Fruit fly (Drosophila melanogaster): ENCODE results near the gene CG9667.

Gene CG9667

DNA sequence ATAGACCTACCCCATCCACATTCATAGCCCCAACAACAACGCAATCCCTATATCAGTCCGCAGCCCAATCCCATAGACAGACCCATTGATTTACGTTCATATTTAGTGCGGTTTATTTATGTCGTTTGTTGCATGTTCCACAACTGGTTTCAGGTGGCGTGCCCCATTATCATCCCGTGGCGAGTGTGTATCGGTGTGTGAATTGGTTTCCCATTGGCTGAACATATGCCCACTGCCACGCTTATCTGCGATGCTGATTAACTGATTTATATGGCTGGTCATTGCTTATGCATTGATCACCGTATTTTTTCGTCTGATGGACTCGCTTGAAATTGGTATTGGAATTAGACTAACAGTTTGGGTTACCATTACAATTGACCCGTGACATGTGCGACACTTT is 19.6 kb upstream of the CG9667 start:
- TF ChIP-seq CG17801 (GFP tag; optimal IDR thresholded peaks at IDR 0.05; ENCODE audit: partially characterized antibody): no peak

DNA sequence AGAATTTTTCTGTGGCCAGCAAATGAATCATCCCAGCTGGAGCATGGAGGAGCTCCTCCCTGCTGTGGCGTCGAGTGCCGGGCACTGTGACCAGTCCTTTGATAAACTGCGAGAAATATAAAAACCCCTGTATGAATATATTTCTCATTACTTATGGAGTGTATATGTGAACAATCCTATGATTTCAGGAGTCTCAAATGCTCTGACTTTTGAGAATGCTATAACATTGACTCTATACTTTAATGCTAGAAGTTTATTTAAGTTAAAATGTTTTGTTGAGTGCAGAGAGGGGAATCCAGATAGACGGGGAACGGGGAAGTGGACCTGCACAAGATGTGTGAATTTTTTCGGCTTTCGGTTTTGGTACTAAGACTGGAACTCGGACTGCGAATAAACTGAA is 16.0 kb upstream of the CG9667 start:
- TF ChIP-seq CG17801 (GFP tag; optimal IDR thresholded peaks at IDR 0.05; ENCODE audit: partially characterized antibody): no peak

- TF ChIP-seq CG17801 (GFP tag; optimal IDR thresholded peaks at IDR 0.05; ENCODE audit: partially characterized antibody): no peak
Measured at dm6 chr3R:8140628-8141372, 14.6 kb upstream of the CG9667 start.

DNA sequence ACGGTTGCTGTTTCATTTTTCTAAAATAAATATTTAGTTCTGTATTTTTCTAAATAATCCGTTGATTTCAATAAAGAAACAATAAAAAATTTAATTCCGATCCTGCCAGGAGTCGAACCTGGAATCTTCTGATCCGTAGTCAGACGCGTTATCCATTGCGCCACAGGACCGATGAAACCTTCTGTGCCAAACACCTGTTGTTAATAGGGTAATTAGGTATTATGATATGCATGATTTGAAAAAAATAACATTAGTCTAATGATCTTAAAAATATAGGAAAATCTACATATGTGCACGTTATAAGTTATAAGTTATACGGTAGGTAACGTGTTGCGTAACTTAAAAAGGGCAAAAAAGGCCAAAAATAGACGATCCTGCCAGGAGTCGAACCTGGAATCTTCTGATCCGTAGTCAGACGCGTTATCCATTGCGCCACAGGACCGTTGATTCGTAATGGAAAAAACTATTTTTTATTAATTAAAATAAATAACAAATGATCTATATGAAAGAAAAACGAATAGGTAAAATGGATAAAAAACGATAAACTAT is 13.8 kb upstream of the CG9667 start:
- TF ChIP-seq CG17801 (GFP tag; optimal IDR thresholded peaks at IDR 0.05; ENCODE audit: partially characterized antibody): no peak

DNA sequence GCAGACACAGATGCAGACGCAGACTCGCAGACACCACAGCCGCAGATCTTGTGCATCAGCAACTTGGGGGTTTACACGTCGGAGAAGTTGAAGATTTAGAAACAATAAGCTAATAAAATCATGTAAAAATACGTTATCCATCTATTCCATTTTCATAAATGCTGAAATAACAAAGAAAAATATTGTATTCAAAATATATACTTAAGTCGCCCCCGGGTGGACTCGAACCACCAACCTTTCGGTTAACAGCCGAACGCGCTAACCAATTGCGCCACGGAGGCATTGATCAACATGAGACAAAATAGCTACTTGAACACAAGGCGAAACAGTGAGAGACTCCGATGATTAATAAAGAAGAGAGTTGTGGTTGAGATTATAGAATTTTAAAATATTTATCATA is 13.2 kb upstream of the CG9667 start:
- TF ChIP-seq CG17801 (GFP tag; optimal IDR thresholded peaks at IDR 0.05; ENCODE audit: partially characterized antibody): peak; percentile 5

DNA sequence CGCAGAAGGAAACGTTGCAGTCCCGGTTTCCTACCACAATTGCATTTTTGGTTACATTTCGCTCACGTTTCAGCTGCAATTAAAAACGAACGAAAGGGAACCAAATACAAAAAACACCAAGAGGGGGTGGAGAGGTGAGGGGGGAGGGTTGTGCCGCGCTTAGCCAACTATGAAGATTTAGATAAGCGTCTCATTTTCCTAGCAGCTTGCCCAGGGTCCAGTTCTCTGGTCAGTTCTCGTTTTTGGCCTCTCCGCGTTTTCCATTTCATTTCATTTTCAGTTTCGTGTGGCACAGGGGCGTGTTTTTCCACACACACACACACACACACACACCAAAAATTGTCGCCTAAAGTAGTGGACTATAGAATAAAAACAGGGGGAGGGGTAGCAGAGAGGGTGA is 11.9 kb upstream of the CG9667 start:
- no peak for TF ChIP-seq CG17801 (GFP tag; optimal IDR thresholded peaks at IDR 0.05; ENCODE audit: partially characterized antibody)

dm6 chr3R:8134544-8134943 is 8.4 kb upstream of the CG9667 start:
- TF ChIP-seq CG17801 (GFP tag; optimal IDR thresholded peaks at IDR 0.05; ENCODE audit: partially characterized antibody): no peak

DNA sequence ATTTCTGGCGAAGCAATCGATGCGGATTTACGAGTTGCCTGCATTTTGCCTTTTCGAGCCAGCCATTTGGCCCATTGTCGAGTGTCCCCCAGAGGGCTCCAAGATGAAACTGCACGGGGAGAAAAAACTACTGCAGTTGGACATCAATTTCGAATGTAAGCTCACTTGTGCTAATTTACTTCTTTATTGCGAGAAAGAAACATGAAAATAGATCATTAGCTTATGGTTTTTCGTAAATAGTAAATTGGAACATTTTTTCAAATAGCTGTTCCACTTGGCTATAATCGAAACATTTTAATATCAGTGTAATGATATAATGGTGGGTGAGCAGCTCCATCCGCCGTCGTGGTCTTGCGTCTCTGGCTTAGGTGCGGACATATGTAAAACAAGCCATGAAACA is 6.2 kb upstream of the CG9667 start:
- TF ChIP-seq CG17801 (GFP tag; optimal IDR thresholded peaks at IDR 0.05; ENCODE audit: partially characterized antibody): no peak

DNA sequence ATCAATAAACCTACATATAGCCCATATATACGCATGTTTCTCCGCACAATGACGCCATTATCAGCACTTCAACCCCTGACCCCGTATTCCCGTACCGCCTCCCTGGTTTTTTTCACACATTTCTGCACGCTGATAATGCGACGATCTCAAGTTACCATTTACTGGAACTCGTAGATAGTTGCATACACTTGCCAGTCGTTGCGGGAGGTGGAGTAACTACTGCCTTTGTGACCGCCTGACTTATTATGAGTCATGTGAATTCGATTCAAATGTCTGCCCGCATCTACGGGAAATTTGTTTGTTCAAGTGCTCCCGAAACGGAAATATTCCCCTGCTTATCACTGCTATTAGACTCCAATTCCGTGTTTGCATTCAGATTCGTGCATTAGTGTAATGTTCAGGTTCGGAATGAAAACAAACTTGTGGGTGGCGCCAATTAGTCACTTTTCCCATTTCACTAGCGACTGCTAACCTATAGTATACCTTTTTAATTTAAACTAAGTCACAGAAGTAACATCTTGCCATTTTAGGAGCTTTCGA is 1.1 kb upstream of the CG9667 start:
- no peak for TF ChIP-seq CG17801 (GFP tag; optimal IDR thresholded peaks at IDR 0.05; ENCODE audit: partially characterized antibody)

DNA sequence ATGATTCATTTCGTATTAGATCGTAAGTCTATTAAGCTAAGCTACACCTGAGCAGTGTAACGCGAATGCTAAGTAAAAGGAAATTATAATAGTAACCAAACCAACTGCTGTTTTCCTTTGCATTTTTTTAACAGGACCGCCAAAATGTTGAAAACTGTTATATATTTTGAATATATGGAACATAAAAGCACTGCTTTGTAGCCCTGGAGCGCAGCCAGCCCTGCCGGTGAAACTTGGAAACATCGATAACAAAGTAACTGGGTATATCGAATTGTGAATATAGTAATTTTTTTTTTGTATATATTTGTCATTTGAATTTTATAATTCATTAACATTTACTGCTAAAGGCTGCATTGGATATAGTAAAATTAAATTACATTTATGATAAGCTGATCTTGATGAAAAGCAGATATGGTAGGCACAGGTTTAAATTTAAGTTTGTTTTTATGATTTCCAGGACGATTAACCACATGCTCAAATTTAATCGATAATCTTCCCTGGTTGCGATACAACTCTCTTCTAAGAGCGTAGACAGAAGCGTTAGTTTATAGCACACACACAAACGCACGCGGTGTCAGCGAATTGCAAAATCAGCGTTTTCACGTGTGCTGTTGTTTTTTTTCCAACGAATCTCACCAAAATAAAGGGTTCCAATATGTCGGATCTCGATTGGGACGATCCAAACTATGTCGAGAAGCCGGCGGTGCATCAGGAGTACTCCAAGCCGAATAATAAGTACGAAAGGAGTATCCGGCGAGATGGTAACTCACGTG is 3.8 kb downstream of the CG9667 start, which contains the start of gene CG7878:
Gene CG7878 (plus strand): TSS at position 528 of the 773 bp plus-strand sequence.
- no peak for TF ChIP-seq CG17801 (GFP tag; optimal IDR thresholded peaks at IDR 0.05; ENCODE audit: partially characterized antibody)

DNA sequence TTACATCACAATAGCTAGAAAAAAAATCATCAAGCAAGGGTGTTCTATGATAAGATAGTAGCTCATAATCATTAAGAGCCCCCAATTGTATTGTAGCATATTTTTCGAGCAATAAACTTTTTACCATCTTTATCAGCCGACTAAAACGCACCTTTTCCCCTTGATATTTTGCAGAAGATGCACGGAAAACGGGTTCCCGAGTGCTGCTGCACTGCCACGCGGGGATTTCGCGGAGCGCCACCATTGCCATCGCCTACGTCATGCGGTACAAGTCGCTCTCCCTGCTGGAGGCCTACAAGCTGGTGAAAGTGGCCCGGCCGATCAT is 5.9 kb downstream of the CG9667 start:
- TF ChIP-seq CG17801 (GFP tag; optimal IDR thresholded peaks at IDR 0.05; ENCODE audit: partially characterized antibody): no peak

- TF ChIP-seq CG17801 (GFP tag; optimal IDR thresholded peaks at IDR 0.05; ENCODE audit: partially characterized antibody): peak; percentile 85
Measured at dm6 chr3R:8119457-8120337, 6.5 kb downstream of the CG9667 start.

DNA sequence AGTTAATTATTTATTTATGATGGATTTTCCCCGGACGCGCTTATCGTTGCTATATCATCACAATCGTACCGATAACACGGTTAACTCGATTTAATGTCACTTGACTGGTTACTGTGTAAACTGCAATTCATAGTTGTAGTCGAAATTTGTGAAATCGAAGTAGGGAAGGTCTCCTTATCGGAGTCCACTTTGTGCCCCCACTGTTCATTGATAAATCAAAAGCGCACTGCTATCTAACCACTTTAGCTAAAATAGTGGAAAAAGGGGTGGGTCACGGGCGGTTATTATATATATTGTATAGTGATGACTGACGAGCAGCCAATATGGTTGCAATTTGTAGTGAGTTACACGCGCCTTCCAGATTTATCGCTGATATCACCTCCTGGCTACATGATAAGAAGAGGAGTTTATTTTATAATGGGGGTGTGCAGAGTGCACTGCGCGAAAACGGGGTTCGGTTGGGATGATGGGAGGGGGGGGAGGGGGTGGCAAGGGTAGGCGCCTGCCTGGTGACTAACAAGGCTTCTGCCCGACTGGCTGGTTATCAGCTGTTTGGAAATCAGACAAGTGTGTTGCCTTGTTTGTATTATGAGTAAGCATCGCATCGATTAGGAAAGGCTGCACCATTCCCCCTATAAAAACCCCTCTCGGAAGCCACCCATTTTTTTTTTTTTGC is 7.2 kb downstream of the CG9667 start:
- TF ChIP-seq CG17801 (GFP tag; optimal IDR thresholded peaks at IDR 0.05; ENCODE audit: partially characterized antibody): no peak

DNA sequence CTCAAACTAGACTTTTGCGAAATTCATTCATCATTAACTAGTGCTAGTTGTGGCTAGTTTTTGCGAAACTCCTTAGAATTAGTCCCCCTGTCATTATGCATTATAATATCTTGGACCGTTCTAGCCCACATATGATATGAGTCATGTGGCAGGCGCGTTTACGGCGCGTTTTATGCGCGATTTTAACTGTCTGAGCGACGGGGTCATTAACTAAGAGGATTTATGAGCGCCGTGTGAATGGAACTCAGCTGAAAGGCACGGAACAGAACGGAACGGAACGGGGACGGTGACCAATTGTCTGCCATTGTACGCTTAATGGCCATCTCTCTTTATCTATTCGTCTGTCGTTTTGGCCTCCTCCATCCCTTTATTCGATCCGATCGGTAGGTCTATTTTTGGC is 8.1 kb downstream of the CG9667 start:
- TF ChIP-seq CG17801 (GFP tag; optimal IDR thresholded peaks at IDR 0.05; ENCODE audit: partially characterized antibody): no peak
